Worm (Caenorhabditis elegans): ENCODE measurements around the gene F36H1.3.

F36H1.3 gene

DNA sequence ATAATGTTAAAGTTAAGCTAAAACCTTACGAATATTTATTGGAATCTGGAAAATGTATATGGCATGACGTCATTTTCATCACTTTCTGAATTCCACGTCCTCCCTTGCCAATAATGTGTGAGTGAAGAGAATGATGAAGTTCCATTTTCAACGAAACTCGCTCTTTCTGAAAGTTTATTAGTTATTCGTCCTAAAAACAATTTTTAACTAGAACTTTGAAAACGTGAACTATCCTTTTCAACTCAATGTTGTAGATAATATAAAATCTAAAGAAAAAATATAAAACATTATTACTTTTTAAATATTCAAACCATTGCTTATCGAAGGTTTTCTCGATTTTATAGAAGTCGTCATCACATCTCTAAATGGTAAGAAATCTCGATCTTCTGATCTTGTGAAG is 39.6 kb downstream of the F36H1.3 start, which contains the start of gene M7.7 (continued):
- TF ChIP-seq lin-13 (GFP tag; optimal IDR thresholded peaks at IDR 0.05), result no peak

DNA sequence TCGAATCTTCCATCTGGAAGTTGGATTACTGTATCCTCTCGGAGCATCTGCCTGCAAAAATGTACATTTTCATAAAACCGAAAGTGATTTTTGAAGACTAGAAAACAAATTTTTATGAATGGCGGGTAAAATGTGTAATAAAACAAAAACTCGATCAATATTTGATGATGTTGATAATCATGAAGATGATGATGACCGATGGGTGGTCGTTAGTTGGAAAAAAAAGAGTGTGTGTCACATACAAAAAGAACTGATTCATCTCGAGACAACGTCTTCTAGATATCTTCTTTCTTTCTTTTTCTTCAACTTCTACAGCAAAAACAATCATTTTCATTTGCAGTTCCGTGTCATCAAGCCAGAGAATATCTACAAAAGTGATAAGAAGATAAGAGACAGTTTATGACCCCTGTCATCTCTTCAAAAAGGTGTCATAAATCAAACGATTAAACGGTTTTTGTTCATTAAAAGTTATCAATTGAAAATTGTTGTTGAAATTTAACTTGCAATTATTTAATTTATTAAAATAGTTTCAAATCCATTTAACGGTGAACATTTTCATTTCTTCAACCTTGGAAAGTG is 42.7 kb downstream of the F36H1.3 start, which contains the start of gene bcc-1:
TSS of gene bcc-1 (minus strand) at position 51 of the 579 bp plus-strand sequence.
- TF ChIP-seq vab-7 (GFP tag; IDR thresholded peaks at IDR 0.05) (no peak), aha-1 (tag) (peak; percentile 65), nhr-28 (tag; optimal IDR thresholded peaks at IDR 0.05) (peak; percentile 62), zfp-3 (GFP tag; conservative IDR thresholded peaks at IDR 0.05) (no peak), mdl-1 (tag; optimal IDR thresholded peaks at IDR 0.05) (peak in 1 of 2 experiments; percentile 53), R02D3.7 (tag; optimal IDR thresholded peaks at IDR 0.05) (no peak), zip-11 (GFP tag; IDR thresholded peaks at IDR 0.05) (no peak), mxl-3 (GFP tag; optimal IDR thresholded peaks at IDR 0.05) (peak; percentile 27), ceh-20 (GFP tag; IDR thresholded peaks at IDR 0.05) (peak; percentile 78; the same call in 1 of the 2 replicates), rbr-2 (tag; optimal IDR thresholded peaks at IDR 0.05) (no peak), dve-1 (tag; optimal IDR thresholded peaks at IDR 0.05; ENCODE audit: insufficient read depth) (peak; percentile 44), nhr-77 (tag; optimal IDR thresholded peaks at IDR 0.05) (peak; percentile 23), cey-2 (tag; optimal IDR thresholded peaks at IDR 0.05; ENCODE audit: borderline replicate concordance, insufficient read depth) (peak; percentile 42), nhr-111 (GFP tag; optimal IDR thresholded peaks at IDR 0.05) (no peak), spr-3 (GFP tag; optimal IDR thresholded peaks at IDR 0.05) (no peak), snpc-1.2 (GFP tag; IDR thresholded peaks at IDR 0.05) (no peak), hlh-30 (tag; optimal IDR thresholded peaks at IDR 0.05; ENCODE audit: insufficient read depth) (peak; percentile 43), hlh-11 (tag; optimal IDR thresholded peaks at IDR 0.05) (peak; percentile 55), tra-1 (GFP tag; IDR thresholded peaks at IDR 0.05) (0 out of 2 replicates have a peak, but pooled peaks have one; percentile 38), nhr-25 (tag; optimal IDR thresholded peaks at IDR 0.05; ENCODE audit: borderline replicate concordance, insufficient read depth) (peak; percentile 10), ceh-82 (tag; optimal IDR thresholded peaks at IDR 0.05) (no peak), lsy-2 (tag; optimal IDR thresholded peaks at IDR 0.05) (peak in 1 of 2 experiments; percentile 41), duxl-1 (tag; optimal IDR thresholded peaks at IDR 0.05; ENCODE audit: poor library complexity) (no peak), mep-1 (tag; optimal IDR thresholded peaks at IDR 0.05) (no peak), unc-62 (GFP tag; optimal IDR thresholded peaks at IDR 0.05 in 1 of 2) (peak in 1 of 2 experiments; percentile 98), unc-62 (tag; optimal IDR thresholded peaks at IDR 0.05) (no peak)

DNA sequence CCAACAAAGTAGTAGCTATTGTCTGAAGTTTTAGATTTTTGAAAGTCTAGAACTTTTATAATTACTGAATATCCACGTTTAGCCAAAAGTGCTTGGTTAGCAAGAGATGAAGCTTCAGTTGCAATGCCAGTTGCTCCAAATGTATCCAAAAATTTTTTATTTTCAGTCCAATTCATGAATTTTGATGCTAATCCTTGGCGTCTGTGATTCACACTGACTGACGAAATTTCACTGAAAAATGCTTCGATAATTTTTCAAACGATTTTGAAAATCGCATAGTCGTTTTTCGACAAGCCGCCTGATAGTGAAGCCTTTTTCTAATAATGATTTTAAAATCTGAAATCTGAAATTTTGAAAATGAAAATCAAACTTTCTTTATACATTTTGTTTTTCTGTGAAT is 44.1 kb downstream of the F36H1.3 start:
- TF ChIP-seq egl-43 (GFP tag; IDR thresholded peaks at IDR 0.05) (no peak), aha-1 (tag) (peak; percentile 93)

DNA sequence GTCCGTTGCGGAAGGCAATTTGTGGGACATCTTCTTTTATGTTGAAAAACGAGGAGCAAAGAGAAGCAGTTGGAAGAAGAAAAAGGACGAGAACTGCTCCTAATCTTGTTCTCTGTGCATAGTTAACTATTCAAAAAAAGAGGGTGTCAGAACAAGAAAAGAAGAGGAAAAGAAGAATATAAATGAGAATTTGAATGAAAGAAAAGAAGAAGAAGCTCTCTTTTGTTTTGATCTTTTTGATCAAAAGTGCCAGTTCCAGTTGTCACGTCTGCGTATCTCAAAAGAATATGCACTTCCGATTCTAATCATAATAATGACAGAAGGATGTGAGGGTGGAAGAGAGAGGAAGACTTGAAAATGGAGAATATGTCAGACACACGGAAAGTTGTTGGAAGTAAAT is 45.0 kb downstream of the F36H1.3 start, which contains the start of gene M7.8:
TSS of gene M7.8 (minus strand) at position 112 of the 400 bp plus-strand sequence.
- TF ChIP-seq mdt-29 (GFP tag; IDR thresholded peaks at IDR 0.05) (no peak), ztf-7 (tag; optimal IDR thresholded peaks at IDR 0.05) (no peak), fkh-10 (GFP tag; optimal IDR thresholded peaks at IDR 0.05) (peak; percentile 86), lsy-2 (tag; optimal IDR thresholded peaks at IDR 0.05) (peak in 1 of 2 experiments; percentile 24), aha-1 (tag) (peak; percentile 42), unc-62 (GFP tag; optimal IDR thresholded peaks at IDR 0.05 in 1 of 2) (peak in 1 of 2 experiments; percentile 93), unc-62 (tag; optimal IDR thresholded peaks at IDR 0.05) (no peak)

DNA sequence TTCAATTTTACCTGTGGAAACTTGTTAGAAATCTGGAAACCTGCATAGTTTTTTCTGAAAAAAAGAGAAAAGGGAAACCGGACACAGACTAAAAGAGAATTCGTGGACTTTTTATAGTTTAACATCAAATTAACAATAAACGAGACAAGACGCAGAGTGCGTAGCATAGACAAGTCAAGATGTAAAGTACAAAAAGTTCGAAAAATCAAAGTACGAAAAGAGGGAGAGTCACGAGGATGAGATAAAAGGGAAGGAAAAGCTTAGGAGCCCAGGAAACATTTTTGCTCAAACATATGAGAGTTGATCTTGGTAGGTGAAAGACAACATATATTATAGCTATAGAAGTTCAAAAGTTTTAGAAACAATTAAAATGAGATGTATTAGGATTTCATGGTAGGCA is 47.9 kb downstream of the F36H1.3 start, which contains the start of gene M7.12:
TSS of gene M7.12 (minus strand) at position 188 of the 400 bp plus-strand sequence.
- TF ChIP-seq nhr-76 (tag; optimal IDR thresholded peaks at IDR 0.05) (peak; percentile 76), ceh-62 (tag; optimal IDR thresholded peaks at IDR 0.05) (no peak)
